Fruit fly (Drosophila melanogaster): ENCODE data around the gene RpS3.

dm6 chr3R:23363515-23364124, 5.0 kb downstream of the RpS3 start, which contains the start of gene CG4408:
- TF ChIP-seq CG8319 (GFP tag; optimal IDR thresholded peaks at IDR 0.05) (peak; percentile 71), Hr38 (GFP tag; optimal IDR thresholded peaks at IDR 0.05) (no peak)
